Fruit fly (Drosophila melanogaster) whole organism, embryonic: ENCODE data around the gene CG11811.

Experiments
- C15 ChIP-seq: fragments of 200-800 bp; sonication (Bioruptor generic); IDR thresholded peaks from 3 replicates; pipeline ENCODE4 v1.3.6; 2022; ENCODE audit warnings: missing biosample characterization, missing genetic modification characterization
- CG10147 ChIP-seq: fragments of 200-800 bp; sonication (Bioruptor generic); optimal IDR thresholded peaks from 2 replicates; lab custom pipeline; 2019; ENCODE audit warnings: missing biosample characterization, mild to moderate bottlenecking, missing genetic modification characterization, moderate library complexity
- CG1024 ChIP-seq: fragments of 200-800 bp; sonication (Bioruptor generic); IDR thresholded peaks from 2 replicates; pipeline ENCODE4 v1.3.6; 2022; ENCODE audit warnings: missing biosample characterization, missing genetic modification characterization
- CG11456 ChIP-seq: fragments of 200-800 bp; sonication (Bioruptor generic); IDR thresholded peaks from 3 replicates; pipeline ENCODE4 v1.3.6; 2022; ENCODE audit warnings: missing biosample characterization, missing genetic modification characterization
- CG12236 ChIP-seq: fragments of 200-800 bp; sonication (Bioruptor generic); optimal IDR thresholded peaks from 2 replicates; lab custom pipeline; 2016; ENCODE audit warnings: missing biosample characterization, missing genetic modification characterization
- CG12769 ChIP-seq: fragments of 200-800 bp; sonication (Bioruptor generic); optimal IDR thresholded peaks from 2 replicates; lab custom pipeline; 2019; ENCODE audit warnings: missing biosample characterization, mild to moderate bottlenecking, missing genetic modification characterization, moderate library complexity
- CG14014 ChIP-seq: fragments of 200-800 bp; sonication (Bioruptor generic); IDR thresholded peaks from 2 replicates; pipeline ENCODE4 v1.3.6; 2022; ENCODE audit warnings: missing biosample characterization, missing genetic modification characterization
- CG15073 ChIP-seq: fragments of 200-800 bp; sonication (Bioruptor generic); optimal IDR thresholded peaks from 2 replicates; lab custom pipeline; 2016; ENCODE audit warnings: missing biosample characterization, missing genetic modification characterization
- CG1603 ChIP-seq: fragments of 200-800 bp; sonication (Bioruptor generic); optimal IDR thresholded peaks from 2 replicates; lab custom pipeline; 2019; ENCODE audit warnings: missing biosample characterization, mild to moderate bottlenecking, missing genetic modification characterization, moderate library complexity
- CG17385 ChIP-seq: fragments of 200-800 bp; sonication (Bioruptor generic); optimal IDR thresholded peaks from 3 replicates; lab custom pipeline; 2018; ENCODE audit warnings: missing biosample characterization, mild to moderate bottlenecking, missing genetic modification characterization
- CG3163 ChIP-seq: fragments of 200-800 bp; sonication (Bioruptor generic); optimal IDR thresholded peaks from 3 replicates; lab custom pipeline; 2016; ENCODE audit warnings: missing biosample characterization, missing genetic modification characterization
- CG32767 ChIP-seq: fragments of 200-800 bp; sonication (Bioruptor generic); IDR thresholded peaks from 2 replicates; pipeline ENCODE4 v1.3.6; 2022; ENCODE audit warnings: missing biosample characterization, missing genetic modification characterization
- CG4424 ChIP-seq: fragments of 200-800 bp; sonication (Bioruptor generic); optimal IDR thresholded peaks from 3 replicates; lab custom pipeline; 2016; ENCODE audit warnings: missing biosample characterization, missing genetic modification characterization
- CG4617 ChIP-seq: fragments of 200-800 bp; sonication (Bioruptor generic); optimal IDR thresholded peaks from 3 replicates; lab custom pipeline; 2016; ENCODE audit warnings: missing biosample characterization, missing genetic modification characterization, borderline replicate concordance
- CG6689 ChIP-seq: fragments of 200-800 bp; sonication (Bioruptor generic); IDR thresholded peaks from 2 replicates; pipeline ENCODE4 v1.3.6; 2022; ENCODE audit warnings: missing biosample characterization, missing genetic modification characterization
- CG7372 ChIP-seq: fragments of 200-800 bp; sonication (Bioruptor generic); IDR thresholded peaks from 2 replicates; pipeline ENCODE4 v1.3.6; 2022; ENCODE audit warnings: missing biosample characterization, missing genetic modification characterization
- CG9609 ChIP-seq: fragments of 200-800 bp; sonication (Bioruptor generic); optimal IDR thresholded peaks from 3 replicates; lab custom pipeline; 2016; ENCODE audit warnings: missing biosample characterization, missing genetic modification characterization
- CG9727 ChIP-seq: fragments of 200-800 bp; sonication (Bioruptor generic); optimal IDR thresholded peaks from 3 replicates; lab custom pipeline; 2017; ENCODE audit warnings: missing biosample characterization, mild to moderate bottlenecking, missing genetic modification characterization
- CG9876 ChIP-seq: fragments of 200-800 bp; sonication (Bioruptor generic); optimal IDR thresholded peaks from 2 replicates; lab custom pipeline; 2016; ENCODE audit warnings: missing biosample characterization, missing genetic modification characterization
- CHES-1-like ChIP-seq: fragments of 200-800 bp; sonication (Bioruptor generic); optimal IDR thresholded peaks from 2 replicates; lab custom pipeline; 2016; ENCODE audit warnings: missing biosample characterization, missing genetic modification characterization
- CoRest ChIP-seq: fragments of 200-800 bp; sonication (Bioruptor generic); optimal IDR thresholded peaks from 3 replicates; lab custom pipeline; 2018; ENCODE audit warnings: missing biosample characterization, mild to moderate bottlenecking, missing genetic modification characterization, moderate library complexity
- Doc2 ChIP-seq: fragments of 200-800 bp; sonication (Bioruptor generic); IDR thresholded peaks from 2 replicates; pipeline ENCODE4 v1.3.6; 2022; ENCODE audit warnings: missing biosample characterization, missing genetic modification characterization
- Dp ChIP-seq: fragments of 200-800 bp; sonication (Bioruptor generic); optimal IDR thresholded peaks from 2 replicates; lab custom pipeline; 2018; ENCODE audit warnings: missing biosample characterization, mild to moderate bottlenecking, missing genetic modification characterization, moderate library complexity
- Ets65A ChIP-seq: fragments of 200-800 bp; sonication (Bioruptor generic); peaks from one replicate; lab custom pipeline; 2016; ENCODE audit warnings: missing biosample characterization, missing genetic modification characterization
- Fer1 ChIP-seq: fragments of 200-800 bp; sonication (Bioruptor generic); optimal IDR thresholded peaks from 2 replicates; lab custom pipeline; 2017; ENCODE audit warnings: missing biosample characterization, mild to moderate bottlenecking, missing genetic modification characterization
- H2.0 ChIP-seq: fragments of 200-800 bp; sonication (Bioruptor generic); IDR thresholded peaks from 2 replicates; pipeline ENCODE4 v1.3.6; 2022; ENCODE audit warnings: missing biosample characterization, missing genetic modification characterization
- Jarid2 ChIP-seq: fragments of 200-800 bp; sonication (Bioruptor generic); optimal IDR thresholded peaks from 3 replicates; lab custom pipeline; 2017; ENCODE audit warnings: mild to moderate bottlenecking, missing biosample characterization, missing genetic modification reagents, missing genetic modification characterization
- NC2β ChIP-seq: fragments of 200-800 bp; sonication (Bioruptor generic); optimal IDR thresholded peaks from 2 replicates; lab custom pipeline; 2016; ENCODE audit warnings: missing biosample characterization, missing genetic modification characterization
- Opbp ChIP-seq: fragments of 200-800 bp; sonication (Bioruptor generic); IDR thresholded peaks from 3 replicates; pipeline ENCODE4 v1.3.6; 2022; ENCODE audit warnings: missing biosample characterization, missing genetic modification characterization; ENCODE audit not compliant: partially characterized antibody
- Pdp1 ChIP-seq, 2 experiments: fragments of 200-800 bp; sonication (Bioruptor generic); optimal IDR thresholded peaks; 3 replicates each; lab custom pipeline; 2016; ENCODE audit warnings: missing biosample characterization in 2 of 2, missing genetic modification characterization in 2 of 2, mild to moderate bottlenecking in 1 of 2, moderate library complexity in 1 of 2
- Side ChIP-seq: fragments of 200-800 bp; sonication (Bioruptor generic); optimal IDR thresholded peaks from 2 replicates; lab custom pipeline; 2016; ENCODE audit warnings: missing biosample characterization, missing genetic modification characterization
- az2 ChIP-seq: fragments of 200-800 bp; sonication (Bioruptor generic); optimal IDR thresholded peaks from 3 replicates; lab custom pipeline; 2016; ENCODE audit warnings: missing biosample characterization, missing genetic modification characterization
- bab2 ChIP-seq: fragments of 200-800 bp; sonication (Bioruptor generic); optimal IDR thresholded peaks from 2 replicates; lab custom pipeline; 2016; ENCODE audit warnings: missing biosample characterization, missing genetic modification characterization
- bowl ChIP-seq: fragments of 200-800 bp; sonication (Bioruptor generic); IDR thresholded peaks from 2 replicates; pipeline ENCODE4 v1.3.6; 2022; ENCODE audit warnings: missing biosample characterization, missing genetic modification characterization
- bsh ChIP-seq, 2 experiments: fragments of 200-800 bp; sonication (Bioruptor generic); optimal IDR thresholded peaks; 2 replicates each; lab custom pipeline; 2017 to 2018; ENCODE audit warnings: mild to moderate bottlenecking in 2 of 2, missing biosample characterization in 2 of 2, missing genetic modification characterization in 2 of 2, moderate library complexity in 1 of 2
- btn ChIP-seq: fragments of 200-800 bp; sonication (Bioruptor generic); optimal IDR thresholded peaks from 2 replicates; lab custom pipeline; 2016; ENCODE audit warnings: missing biosample characterization, missing genetic modification characterization
- en ChIP-seq: fragments of 200-800 bp; sonication (Bioruptor generic); optimal IDR thresholded peaks from 2 replicates; lab custom pipeline; 2016; ENCODE audit warnings: missing biosample characterization, missing genetic modification characterization
- esg ChIP-seq: fragments of 200-800 bp; sonication (Bioruptor generic); conservative IDR thresholded peaks from 2 replicates; pipeline ENCODE4 v1.3.6; 2022; ENCODE audit warnings: missing biosample characterization, missing genetic modification characterization
- gcm ChIP-seq: fragments of 200-800 bp; sonication (Bioruptor generic); optimal IDR thresholded peaks from 2 replicates; lab custom pipeline; 2019; ENCODE audit warnings: missing biosample characterization, mild to moderate bottlenecking, missing genetic modification characterization, moderate library complexity
- hth ChIP-seq: fragments of >200 bp; optimal IDR thresholded peaks from 2 replicates; lab custom pipeline; 2017; ENCODE audit warnings: inconsistent platforms
- ken ChIP-seq: fragments of 200-800 bp; sonication (Bioruptor generic); IDR thresholded peaks from 3 replicates; pipeline ENCODE4 v1.3.6; 2022; ENCODE audit warnings: missing biosample characterization, missing genetic modification characterization
- klu ChIP-seq: fragments of 200-800 bp; sonication (Bioruptor generic); IDR thresholded peaks from 2 replicates; pipeline ENCODE4 v1.3.6; 2022; ENCODE audit warnings: missing biosample characterization, missing genetic modification characterization
- sens-2 ChIP-seq: fragments of 200-800 bp; sonication (Bioruptor generic); IDR thresholded peaks from 2 replicates; pipeline ENCODE4 v1.3.6; 2022; ENCODE audit warnings: missing biosample characterization, missing genetic modification characterization
- shn ChIP-seq: fragments of 200-800 bp; sonication (Bioruptor generic); optimal IDR thresholded peaks from 3 replicates; lab custom pipeline; 2016; ENCODE audit warnings: missing biosample characterization, missing genetic modification characterization
- sim ChIP-seq: fragments of 200-800 bp; sonication (Bioruptor generic); IDR thresholded peaks from 2 replicates; pipeline ENCODE4 v1.3.6; 2022; ENCODE audit warnings: missing biosample characterization, missing genetic modification characterization
- slp2 ChIP-seq: fragments of 200-800 bp; sonication (Bioruptor generic); optimal IDR thresholded peaks from 2 replicates; lab custom pipeline; 2016; ENCODE audit warnings: missing biosample characterization, missing genetic modification characterization
- so ChIP-seq: fragments of 200-800 bp; sonication (Bioruptor generic); IDR thresholded peaks from 3 replicates; pipeline ENCODE4 v1.3.6; 2022; ENCODE audit warnings: missing biosample characterization, missing genetic modification characterization
- sob ChIP-seq: fragments of 200-800 bp; sonication (Bioruptor generic); IDR thresholded peaks from 2 replicates; pipeline ENCODE4 v1.3.6; 2022; ENCODE audit warnings: missing biosample characterization, missing genetic modification characterization
- tgo ChIP-seq: fragments of 200-800 bp; sonication (Bioruptor generic); IDR thresholded peaks from 3 replicates; pipeline ENCODE4 v1.3.6; 2022; ENCODE audit warnings: missing biosample characterization, missing genetic modification characterization
- usp ChIP-seq: fragments of >200 bp; optimal IDR thresholded peaks from 2 replicates; lab custom pipeline; 2017; ENCODE audit warnings: missing biosample characterization, missing genetic modification characterization

The CG11811 gene

dm6 chr3L:10739666-10740417 is 49.0 kb downstream of the CG11811 start (continued):
- TF ChIP-seq Opbp (no peak), Fer1 (GFP tag; lab: Kevin White, UChicago) (peak; percentile 98), Ets65A (GFP tag; lab: Kevin White, UChicago) (peak; percentile 99), esg (GFP tag; lab: Robert Waterston, UW) (peak; percentile 91), Side (GFP tag; lab: Kevin White, UChicago) (peak; percentile 89), C15 (GFP tag; lab: Robert Waterston, UW) (peak; percentile 70; the same call in 2 of the 3 replicates), az2 (GFP tag; lab: Kevin White, UChicago) (peak; percentile 91), CG9876 (GFP tag; lab: Kevin White, UChicago) (peak; percentile 83), bowl (GFP tag; lab: Robert Waterston, UW) (no peak; the same call in 1 of the 2 replicates), CG12769 (tag; lab: Kevin White, UChicago) (peak; percentile 90), Dp (GFP tag; lab: Kevin White, UChicago) (no peak), CG15073 (GFP tag; lab: Kevin White, UChicago) (peak; percentile 43), CG7372 (peak; percentile 86), Pdp1 (GFP tag; optimal IDR thresholded peaks at IDR 0.05; lab: Kevin White, UChicago) (peak; percentile 90 to 91), bsh (GFP tag; optimal IDR thresholded peaks at IDR 0.05; lab: Kevin White, UChicago) (peak; percentile 50 to 89), slp2 (peak; percentile 98), sim (GFP tag; lab: Robert Waterston, UW) (peak; percentile 64; the same call in 1 of the 2 replicates), CG32767 (GFP tag; lab: Robert Waterston, UW) (peak; percentile 86; the same call in 1 of the 2 replicates), sob (GFP tag; lab: Robert Waterston, UW) (peak; percentile 94), CG10147 (GFP tag; lab: Kevin White, UChicago) (peak; percentile 95), CG4617 (peak; percentile 68), CG12236 (GFP tag; lab: Kevin White, UChicago) (peak; percentile 88), CG9609 (GFP tag; lab: Kevin White, UChicago) (peak; percentile 91), CG9727 (GFP tag; lab: Kevin White, UChicago) (peak; percentile 95), klu (peak; percentile 78), so (peak; percentile 91; the same call in 2 of the 3 replicates), CG1603 (tag; lab: Kevin White, UChicago) (peak; percentile 46), en (GFP tag; lab: Kevin White, UChicago) (peak; percentile 83), Doc2 (GFP tag; lab: Robert Waterston, UW) (no peak; the same call in 1 of the 2 replicates), NC2β (peak; percentile 83), CoRest (tag; lab: Kevin White, UChicago) (peak; percentile 93), bab2 (GFP tag; lab: Kevin White, UChicago) (peak; percentile 97), CG11456 (GFP tag; lab: Robert Waterston, UW) (peak; percentile 79; the same call in 2 of the 3 replicates), CG17385 (GFP tag; lab: Kevin White, UChicago) (peak; percentile 85), CG3163 (GFP tag; lab: Kevin White, UChicago) (peak; percentile 80), sens-2 (GFP tag; lab: Robert Waterston, UW) (no peak), CG6689 (GFP tag; lab: Robert Waterston, UW) (peak; percentile 90), tgo (GFP tag; lab: Robert Waterston, UW) (peak; percentile 95; the same call in 2 of the 3 replicates), CG1024 (GFP tag; lab: Robert Waterston, UW) (peak; percentile 77), gcm (GFP tag; lab: Kevin White, UChicago) (peak; percentile 81), CHES-1-like (GFP tag; lab: Kevin White, UChicago) (peak; percentile 90), btn (peak; percentile 91), Jarid2 (GFP tag; lab: Kevin White, UChicago) (peak; percentile 74), H2.0 (peak; percentile 70), hth (lab: Kevin White, UChicago) (no peak), shn (GFP tag; lab: Kevin White, UChicago) (peak; percentile 89), usp (GFP tag; lab: Kevin White, UChicago) (no peak), CG14014 (GFP tag; lab: Robert Waterston, UW) (peak; percentile 91), ken (GFP tag; lab: Robert Waterston, UW) (peak; percentile 80; the same call in 2 of the 3 replicates), CG4424 (peak; percentile 96)
